Worm (Caenorhabditis elegans) whole organism, L2 larva: Measurements from ENCODE around the gene T08G3.6.

Experiments
- C34F6.9 ChIP-seq: fragments of 150-350 bp; optimal IDR thresholded peaks from 2 replicates; lab custom pipeline; 2014; ENCODE audit warnings: missing biosample characterization, missing genetic modification characterization
- F13H6.1 ChIP-seq: sonication (generic microtip); optimal IDR thresholded peaks from 2 replicates; lab custom pipeline; 2016; ENCODE audit warnings: missing genetic modification characterization, missing compliant biosample characterization
- ZK546.5 ChIP-seq: sonication (generic microtip); optimal IDR thresholded peaks from 2 replicates; lab custom pipeline; 2017; ENCODE audit warnings: missing biosample characterization, missing genetic modification characterization
- alr-1 ChIP-seq: fragments of 150-350 bp; optimal IDR thresholded peaks from 2 replicates; lab custom pipeline; 2014; ENCODE audit warnings: missing biosample characterization, missing genetic modification characterization
- ama-1 ChIP-seq: fragments of 150-350 bp; optimal IDR thresholded peaks from 2 replicates; lab custom pipeline; 2018; ENCODE audit warnings: inconsistent platforms
- blmp-1 ChIP-seq: sonication (generic microtip); optimal IDR thresholded peaks from 2 replicates; lab custom pipeline; 2017; ENCODE audit warnings: missing genetic modification characterization, mild to moderate bottlenecking, missing compliant biosample characterization, antibody characterized with exemption, moderate library complexity; ENCODE audit not compliant: insufficient read depth
- ceh-16 ChIP-seq: fragments of 150-350 bp; optimal IDR thresholded peaks from 2 replicates; lab custom pipeline; 2014; ENCODE audit warnings: missing biosample characterization, missing genetic modification characterization
- ceh-82 ChIP-seq: fragments of 150-350 bp; optimal IDR thresholded peaks from 2 replicates; lab custom pipeline; 2014; ENCODE audit warnings: missing biosample characterization, missing genetic modification characterization
- crh-2 ChIP-seq: sonication (generic microtip); optimal IDR thresholded peaks from 2 replicates; lab custom pipeline; 2017; ENCODE audit warnings: missing biosample characterization, missing genetic modification characterization
- dmd-4 ChIP-seq: sonication (generic microtip); optimal IDR thresholded peaks from 2 replicates; lab custom pipeline; 2017; ENCODE audit warnings: missing biosample characterization, missing genetic modification characterization
- egl-27 ChIP-seq: sonication (generic microtip); optimal IDR thresholded peaks from 3 replicates; lab custom pipeline; 2017; ENCODE audit warnings: missing biosample characterization, missing genetic modification reagents, missing genetic modification characterization
- elt-3 ChIP-seq: sonication (generic microtip); optimal IDR thresholded peaks from 2 replicates; lab custom pipeline; 2017; ENCODE audit warnings: missing biosample characterization, missing genetic modification characterization
- gmeb-1 ChIP-seq: fragments of 150-350 bp; optimal IDR thresholded peaks from 2 replicates; lab custom pipeline; 2014; ENCODE audit warnings: missing biosample characterization, missing genetic modification characterization
- lin-11 ChIP-seq: fragments of 150-350 bp; sonication (generic microtip); optimal IDR thresholded peaks from 2 replicates; lab custom pipeline; 2014; ENCODE audit warnings: missing biosample characterization, missing genetic modification characterization, inconsistent platforms, mixed read lengths
- lin-13 ChIP-seq: fragments of 150-350 bp; optimal IDR thresholded peaks from 2 replicates; lab custom pipeline; 2014; ENCODE audit warnings: missing biosample characterization, missing genetic modification reagents, missing genetic modification characterization
- lsy-2 ChIP-seq, 2 experiments: fragments of 150-350 bp in 1 of 2; sonication (generic microtip) in 1 of 2; optimal IDR thresholded peaks; 2 replicates each; lab custom pipeline; 2014 to 2017; ENCODE audit warnings: missing biosample characterization in 2 of 2, missing genetic modification characterization in 2 of 2
- mab-5 ChIP-seq: fragments of 150-350 bp; optimal IDR thresholded peaks from 2 replicates; lab custom pipeline; 2014; ENCODE audit warnings: missing biosample characterization, missing genetic modification characterization
- mbf-1 ChIP-seq: sonication (generic microtip); optimal IDR thresholded peaks from 2 replicates; lab custom pipeline; 2017; ENCODE audit warnings: missing biosample characterization, missing genetic modification characterization
- mdl-1 ChIP-seq, 2 experiments: fragments of 150-350 bp in 1 of 2; sonication (generic microtip) in 1 of 2; optimal IDR thresholded peaks; 2 replicates each; lab custom pipeline; 2017; ENCODE audit warnings: missing biosample characterization in 2 of 2, missing genetic modification characterization in 2 of 2
- nhr-10 ChIP-seq: sonication (generic microtip); optimal IDR thresholded peaks from 2 replicates; lab custom pipeline; 2017; ENCODE audit warnings: missing biosample characterization, missing genetic modification characterization
- nhr-21 ChIP-seq: fragments of 150-350 bp; optimal IDR thresholded peaks from 2 replicates; lab custom pipeline; 2014; ENCODE audit warnings: missing biosample characterization, missing genetic modification characterization
- nhr-23 ChIP-seq: fragments of 150-350 bp; optimal IDR thresholded peaks from 2 replicates; lab custom pipeline; 2014; ENCODE audit warnings: missing biosample characterization, missing genetic modification reagents, missing genetic modification characterization
- nhr-237 ChIP-seq: fragments of 150-350 bp; optimal IDR thresholded peaks from 2 replicates; lab custom pipeline; 2014; ENCODE audit warnings: missing biosample characterization, missing genetic modification characterization
- nhr-25 ChIP-seq: fragments of 150-350 bp; sonication (generic microtip); optimal IDR thresholded peaks from 3 replicates; lab custom pipeline; 2014; ENCODE audit warnings: missing biosample characterization, missing genetic modification characterization
- nhr-77 ChIP-seq: fragments of 150-350 bp; optimal IDR thresholded peaks from 2 replicates; lab custom pipeline; 2014; ENCODE audit warnings: missing biosample characterization, missing genetic modification characterization
- peb-1 ChIP-seq: fragments of 150-350 bp; optimal IDR thresholded peaks from 2 replicates; lab custom pipeline; 2014; ENCODE audit warnings: missing biosample characterization, missing genetic modification characterization
- sem-4 ChIP-seq: fragments of 150-350 bp; optimal IDR thresholded peaks from 2 replicates; lab custom pipeline; 2014; ENCODE audit warnings: missing biosample characterization, missing genetic modification reagents, missing genetic modification characterization
- skn-1 ChIP-seq: sonication (generic microtip); optimal IDR thresholded peaks from 2 replicates; lab custom pipeline; 2017; ENCODE audit warnings: missing biosample characterization, missing genetic modification characterization
- sma-3 ChIP-seq: sonication (generic microtip); optimal IDR thresholded peaks from 2 replicates; lab custom pipeline; 2016; ENCODE audit warnings: missing genetic modification reagents, missing genetic modification characterization, missing compliant biosample characterization
- sma-9 ChIP-seq, 2 experiments: fragments of 150-350 bp in 1 of 2; sonication (generic microtip) in 1 of 2; optimal IDR thresholded peaks; 2 replicates each; lab custom pipeline; 2014 to 2016; ENCODE audit warnings: missing genetic modification characterization in 2 of 2, mild to moderate bottlenecking in 1 of 2, missing biosample characterization in 1 of 2, missing compliant biosample characterization in 1 of 2, missing genetic modification reagents in 1 of 2, moderate library complexity in 1 of 2
- unc-39 ChIP-seq: fragments of 150-350 bp; optimal IDR thresholded peaks from 2 replicates; lab custom pipeline; 2014; ENCODE audit warnings: missing biosample characterization, missing genetic modification characterization
- unc-55 ChIP-seq: fragments of 150-350 bp; sonication (generic microtip); optimal IDR thresholded peaks from 3 replicates; lab custom pipeline; 2014; ENCODE audit warnings: missing biosample characterization, missing genetic modification reagents, missing genetic modification characterization
- unc-62 ChIP-seq: fragments of 150-350 bp; optimal IDR thresholded peaks from 2 replicates; lab custom pipeline; 2014; ENCODE audit warnings: missing biosample characterization, missing genetic modification reagents, missing genetic modification characterization
- zag-1 ChIP-seq: fragments of 150-350 bp; optimal IDR thresholded peaks from 2 replicates; lab custom pipeline; 2014; ENCODE audit warnings: missing biosample characterization, missing genetic modification characterization
- ztf-11 ChIP-seq: sonication (generic microtip); optimal IDR thresholded peaks from 2 replicates; lab custom pipeline; 2017; ENCODE audit warnings: missing biosample characterization, missing genetic modification characterization
- ztf-4 ChIP-seq: fragments of 150-350 bp; optimal IDR thresholded peaks from 2 replicates; lab custom pipeline; 2014; ENCODE audit warnings: missing biosample characterization, missing genetic modification characterization

T08G3.6 gene

ce11 chrV:16419769-16420168, 26.0 kb upstream of the T08G3.6 start, which contains the start of gene F26D2.16:
F26D2.16 (minus strand) TSS chrV:16419869.
- no peak for TF ChIP-seq skn-1
- TF ChIP-seq mab-5 (tag; lab: Kevin White, UChicago): no peak
- TF ChIP-seq nhr-10 (tag; lab: Kevin White, UChicago): no peak
- no peak for TF ChIP-seq lsy-2 (tag; optimal IDR thresholded peaks at IDR 0.05; lab: Kevin White, UChicago)
- TF ChIP-seq unc-62 (GFP tag; lab: Kevin White, UChicago): no peak
- no peak for TF ChIP-seq ztf-11 (tag; lab: Kevin White, UChicago)
- no peak for TF ChIP-seq C34F6.9 (tag; lab: Kevin White, UChicago)
- no peak for TF ChIP-seq unc-39 (tag; lab: Kevin White, UChicago)
- TF ChIP-seq, all 48 proteins: peak for 0

- TF ChIP-seq crh-2 (tag; lab: Kevin White, UChicago) (no peak), lin-11 (tag; lab: Kevin White, UChicago) (no peak), mdl-1 (tag; optimal IDR thresholded peaks at IDR 0.05; lab: Kevin White, UChicago) (no peak), alr-1 (no peak), elt-3 (tag; lab: Kevin White, UChicago) (no peak), dmd-4 (no peak), mbf-1 (tag; lab: Kevin White, UChicago) (no peak), blmp-1 (tag; lab: Kevin White, UChicago) (no peak), nhr-25 (tag; lab: Kevin White, UChicago) (no peak), egl-27 (tag; lab: Kevin White, UChicago) (no peak), ztf-4 (tag; lab: Kevin White, UChicago) (no peak), mab-5 (tag; lab: Kevin White, UChicago) (no peak), unc-39 (tag; lab: Kevin White, UChicago) (no peak), sma-9 (GFP tag; optimal IDR thresholded peaks at IDR 0.05; lab: Kevin White, UChicago) (no peak), sma-9 (tag; optimal IDR thresholded peaks at IDR 0.05; lab: Kevin White, UChicago) (no peak), zag-1 (tag; lab: Kevin White, UChicago) (no peak), skn-1 (no peak), gmeb-1 (tag; lab: Kevin White, UChicago) (no peak), sem-4 (tag; lab: Kevin White, UChicago) (no peak)
- TF ChIP-seq, all 48 proteins: peak for 0
These were observed 25.1 kb upstream of the T08G3.6 start, which contains the start of gene srw-48 for ce11 chrV:16420696-16421095. srw-48 (plus strand) TSS chrV:16420996.

ce11 chrV:16424428-16424827, 21.3 kb upstream of the T08G3.6 start, which contains the start of gene srw-29:
srw-29 (minus strand) TSS chrV:16424528.
- no peak for TF ChIP-seq ceh-16 (tag; lab: Kevin White, UChicago)
- no peak for TF ChIP-seq unc-62 (GFP tag; lab: Kevin White, UChicago)
- no peak for TF ChIP-seq sma-3
- no peak for TF ChIP-seq nhr-77 (tag; lab: Kevin White, UChicago)
- no peak for TF ChIP-seq nhr-23
- no peak for TF ChIP-seq skn-1
- TF ChIP-seq mdl-1 (tag; optimal IDR thresholded peaks at IDR 0.05; lab: Kevin White, UChicago): no peak
- no peak for TF ChIP-seq nhr-21
- no peak for TF ChIP-seq ZK546.5
- no peak for TF ChIP-seq alr-1
- TF ChIP-seq F13H6.1 (tag; lab: Kevin White, UChicago): no peak
- no peak for TF ChIP-seq dmd-4
- TF ChIP-seq elt-3 (tag; lab: Kevin White, UChicago): no peak
- no peak for TF ChIP-seq mab-5 (tag; lab: Kevin White, UChicago)
- TF ChIP-seq ceh-82 (tag; lab: Kevin White, UChicago): no peak
- TF ChIP-seq egl-27 (tag; lab: Kevin White, UChicago): no peak
- TF ChIP-seq peb-1 (tag; lab: Kevin White, UChicago): no peak

- no peak for TF ChIP-seq ceh-16 (tag; lab: Kevin White, UChicago)
- TF ChIP-seq ztf-4 (tag; lab: Kevin White, UChicago): no peak
- TF ChIP-seq sem-4 (tag; lab: Kevin White, UChicago): no peak
- TF ChIP-seq peb-1 (tag; lab: Kevin White, UChicago): no peak
- no peak for TF ChIP-seq nhr-77 (tag; lab: Kevin White, UChicago)
- no peak for TF ChIP-seq nhr-23
- TF ChIP-seq zag-1 (tag; lab: Kevin White, UChicago): no peak
- no peak for TF ChIP-seq unc-55
- no peak for TF ChIP-seq lin-13
- no peak for TF ChIP-seq ama-1 (lab: Kevin White, UChicago)
- no peak for TF ChIP-seq sma-9 (GFP tag; optimal IDR thresholded peaks at IDR 0.05; lab: Kevin White, UChicago)
- TF ChIP-seq sma-9 (tag; optimal IDR thresholded peaks at IDR 0.05; lab: Kevin White, UChicago): no peak
- TF ChIP-seq nhr-237 (tag; lab: Kevin White, UChicago): no peak
- no peak for TF ChIP-seq F13H6.1 (tag; lab: Kevin White, UChicago)
- no peak for TF ChIP-seq unc-39 (tag; lab: Kevin White, UChicago)
These were observed 16.3 kb upstream of the T08G3.6 start, which contains the start of gene F26D2.10 for ce11 chrV:16429503-16429902. F26D2.10 (minus strand) TSS chrV:16429603.
